Fruit fly (Drosophila melanogaster) whole organism, embryonic: ENCODE results near the gene Shal.

Experiments
- CG10274 ChIP-seq: fragments of 200-800 bp; sonication (Bioruptor generic); optimal IDR thresholded peaks from 3 replicates; lab custom pipeline; 2017; ENCODE audit warnings: missing biosample characterization, mild to moderate bottlenecking, missing genetic modification characterization
- CG10321 ChIP-seq: fragments of 200-800 bp; sonication (Bioruptor generic); IDR thresholded peaks from 2 replicates; pipeline ENCODE4 v1.3.6; 2022; ENCODE audit warnings: missing biosample characterization, missing genetic modification characterization
- CG10979 ChIP-seq: fragments of 200-800 bp; sonication (Bioruptor generic); optimal IDR thresholded peaks from 2 replicates; lab custom pipeline; 2018; ENCODE audit warnings: missing biosample characterization, mild to moderate bottlenecking, missing genetic modification characterization, moderate library complexity
- CG12299 ChIP-seq: fragments of 200-800 bp; sonication (Bioruptor generic); optimal IDR thresholded peaks from 2 replicates; lab custom pipeline; 2018; ENCODE audit warnings: missing biosample characterization, mild to moderate bottlenecking, missing genetic modification characterization
- CG13287 ChIP-seq: fragments of 200-800 bp; sonication (Bioruptor generic); IDR thresholded peaks from 2 replicates; pipeline ENCODE4 v1.3.6; 2022; ENCODE audit warnings: missing biosample characterization, missing genetic modification characterization; ENCODE audit not compliant: partially characterized antibody
- CG13296 ChIP-seq: fragments of 200-800 bp; sonication (Bioruptor generic); optimal IDR thresholded peaks from 3 replicates; lab custom pipeline; 2018; ENCODE audit warnings: missing biosample characterization, mild to moderate bottlenecking, missing genetic modification characterization
- CG2875 ChIP-seq: fragments of 200-800 bp; sonication (Bioruptor generic); optimal IDR thresholded peaks from 2 replicates; lab custom pipeline; 2017; ENCODE audit warnings: missing biosample characterization, mild to moderate bottlenecking, missing genetic modification characterization, missing genetic modification reagents
- CG31441 ChIP-seq: fragments of 200-800 bp; sonication (Bioruptor generic); IDR thresholded peaks from 2 replicates; pipeline ENCODE4 v1.3.6; 2022; ENCODE audit warnings: missing biosample characterization, missing genetic modification characterization
- CG3281 ChIP-seq: fragments of 200-800 bp; sonication (Bioruptor generic); optimal IDR thresholded peaks from 3 replicates; lab custom pipeline; 2017; ENCODE audit warnings: missing biosample characterization, mild to moderate bottlenecking, missing genetic modification characterization
- CG3726 ChIP-seq: fragments of 200-800 bp; sonication (Bioruptor generic); IDR thresholded peaks from 3 replicates; pipeline ENCODE4, ENCODE4 v1.3.6; 2022; ENCODE audit warnings: missing biosample characterization, missing genetic modification characterization
- CG43689 ChIP-seq: fragments of 200-800 bp; sonication (Bioruptor generic); IDR thresholded peaks from 2 replicates; pipeline ENCODE4 v1.3.6; 2022; ENCODE audit warnings: missing biosample characterization, missing genetic modification characterization
- CG6254 ChIP-seq: fragments of 200-800 bp; sonication (Bioruptor generic); optimal IDR thresholded peaks from 3 replicates; lab custom pipeline; 2017; ENCODE audit warnings: mild to moderate bottlenecking, missing biosample characterization, missing genetic modification reagents, missing genetic modification characterization
- CG6654 ChIP-seq: fragments of 200-800 bp; sonication (Bioruptor generic); optimal IDR thresholded peaks from 2 replicates; lab custom pipeline; 2017; ENCODE audit warnings: missing biosample characterization, mild to moderate bottlenecking, missing genetic modification characterization
- CG8281 ChIP-seq: fragments of 200-800 bp; sonication (Bioruptor generic); optimal IDR thresholded peaks from 2 replicates; lab custom pipeline; 2018; ENCODE audit warnings: missing biosample characterization, mild to moderate bottlenecking, missing genetic modification characterization, moderate library complexity
- CG9817 ChIP-seq: fragments of 200-800 bp; sonication (Bioruptor generic); optimal IDR thresholded peaks from 2 replicates; lab custom pipeline; 2018; ENCODE audit warnings: missing biosample characterization, mild to moderate bottlenecking, missing genetic modification characterization, moderate library complexity
- CG9932 ChIP-seq: fragments of 200-800 bp; sonication (Bioruptor generic); IDR thresholded peaks from 2 replicates; pipeline ENCODE4 v1.3.6; 2022; ENCODE audit warnings: missing biosample characterization, missing genetic modification characterization
- Chrac-16 ChIP-seq: fragments of 200-800 bp; sonication (Bioruptor generic); optimal IDR thresholded peaks from 3 replicates; lab custom pipeline; 2016; ENCODE audit warnings: missing biosample characterization, missing genetic modification characterization
- CoRest ChIP-seq: fragments of 200-800 bp; sonication (Bioruptor generic); optimal IDR thresholded peaks from 3 replicates; lab custom pipeline; 2018; ENCODE audit warnings: missing biosample characterization, mild to moderate bottlenecking, missing genetic modification characterization, moderate library complexity
- Doc3 ChIP-seq: fragments of 200-800 bp; sonication (Bioruptor generic); IDR thresholded peaks from 3 replicates; pipeline ENCODE4 v1.3.6; 2022; ENCODE audit warnings: missing biosample characterization, missing genetic modification characterization; ENCODE audit not compliant: partially characterized antibody
- HHEX ChIP-seq: fragments of 200-800 bp; sonication (Bioruptor generic); optimal IDR thresholded peaks from 3 replicates; lab custom pipeline; 2017; ENCODE audit warnings: missing biosample characterization, mild to moderate bottlenecking, missing genetic modification characterization, missing genetic modification reagents
- HLH54F ChIP-seq: fragments of 200-800 bp; sonication (Bioruptor generic); optimal IDR thresholded peaks from 3 replicates; lab custom pipeline; 2016; ENCODE audit warnings: missing biosample characterization, missing genetic modification characterization
- Hand ChIP-seq: fragments of 200-800 bp; sonication (Bioruptor generic); optimal IDR thresholded peaks from 2 replicates; lab custom pipeline; 2017; ENCODE audit warnings: mild to moderate bottlenecking, missing biosample characterization, missing genetic modification reagents, missing genetic modification characterization
- Lim3 ChIP-seq: fragments of 200-800 bp; sonication (Bioruptor generic); IDR thresholded peaks from 2 replicates; pipeline ENCODE4 v1.3.6; 2022; ENCODE audit warnings: missing biosample characterization, missing genetic modification characterization
- Nf-YC ChIP-seq: fragments of 200-800 bp; optimal IDR thresholded peaks from 3 replicates; lab custom pipeline; 2019; ENCODE audit warnings: missing biosample characterization, mild to moderate bottlenecking, missing genetic modification characterization, moderate library complexity
- Rx ChIP-seq: fragments of 200-800 bp; sonication (Bioruptor generic); IDR thresholded peaks from 2 replicates; pipeline ENCODE4 v1.3.6; 2022; ENCODE audit warnings: missing biosample characterization, missing genetic modification characterization
- Side ChIP-seq: fragments of 200-800 bp; sonication (Bioruptor generic); optimal IDR thresholded peaks from 2 replicates; lab custom pipeline; 2016; ENCODE audit warnings: missing biosample characterization, missing genetic modification characterization
- Ssrp ChIP-seq: fragments of 200-800 bp; sonication (Bioruptor generic); optimal IDR thresholded peaks from 2 replicates; lab custom pipeline; 2018; ENCODE audit warnings: missing biosample characterization, mild to moderate bottlenecking, missing genetic modification characterization, moderate library complexity
- Xbp1 ChIP-seq: fragments of 200-800 bp; sonication (Bioruptor generic); optimal IDR thresholded peaks from 3 replicates; lab custom pipeline; 2016; ENCODE audit warnings: missing biosample characterization, mild to moderate bottlenecking, missing genetic modification characterization
- YL-1 ChIP-seq: fragments of 200-800 bp; sonication (Bioruptor generic); optimal IDR thresholded peaks from 3 replicates; lab custom pipeline; 2017; ENCODE audit warnings: missing biosample characterization, mild to moderate bottlenecking, missing genetic modification characterization
- az2 ChIP-seq: fragments of 200-800 bp; sonication (Bioruptor generic); optimal IDR thresholded peaks from 3 replicates; lab custom pipeline; 2016; ENCODE audit warnings: missing biosample characterization, missing genetic modification characterization
- bab2 ChIP-seq: fragments of 200-800 bp; sonication (Bioruptor generic); optimal IDR thresholded peaks from 2 replicates; lab custom pipeline; 2016; ENCODE audit warnings: missing biosample characterization, missing genetic modification characterization
- bigmax ChIP-seq: fragments of 200-800 bp; sonication (Bioruptor generic); optimal IDR thresholded peaks from 2 replicates; lab custom pipeline; 2018; ENCODE audit warnings: missing biosample characterization, mild to moderate bottlenecking, missing genetic modification characterization
- caup ChIP-seq: fragments of 200-800 bp; sonication (Bioruptor generic); optimal IDR thresholded peaks from 3 replicates; lab custom pipeline; 2017; ENCODE audit warnings: missing biosample characterization, mild to moderate bottlenecking, missing genetic modification characterization, moderate library complexity; ENCODE audit not compliant: severe bottlenecking
- dan ChIP-seq: fragments of 200-800 bp; sonication (Bioruptor generic); IDR thresholded peaks from 2 replicates; pipeline ENCODE4 v1.3.6; 2022; ENCODE audit warnings: missing biosample characterization, missing genetic modification characterization
- gcm ChIP-seq: fragments of 200-800 bp; sonication (Bioruptor generic); optimal IDR thresholded peaks from 2 replicates; lab custom pipeline; 2019; ENCODE audit warnings: missing biosample characterization, mild to moderate bottlenecking, missing genetic modification characterization, moderate library complexity
- gem ChIP-seq: fragments of 200-800 bp; sonication (Bioruptor generic); optimal IDR thresholded peaks from 2 replicates; lab custom pipeline; 2019; ENCODE audit warnings: missing biosample characterization, mild to moderate bottlenecking, missing genetic modification characterization, moderate library complexity
- ham ChIP-seq: fragments of 200-800 bp; sonication (Bioruptor generic); IDR thresholded peaks from 2 replicates; pipeline ENCODE4 v1.3.6; 2022; ENCODE audit warnings: missing biosample characterization, missing genetic modification characterization
- her ChIP-seq: fragments of 200-800 bp; sonication (Bioruptor generic); optimal IDR thresholded peaks from 2 replicates; lab custom pipeline; 2016; ENCODE audit warnings: missing biosample characterization, missing genetic modification characterization
- kni ChIP-seq: fragments of 200-800 bp; sonication (Bioruptor generic); optimal IDR thresholded peaks from 3 replicates; lab custom pipeline; 2017; ENCODE audit warnings: mild to moderate bottlenecking, missing biosample characterization, missing genetic modification reagents, missing genetic modification characterization
- luna ChIP-seq: fragments of 200-800 bp; sonication (Bioruptor generic); optimal IDR thresholded peaks from 2 replicates; lab custom pipeline; 2016; ENCODE audit warnings: missing biosample characterization, missing genetic modification characterization
- peb ChIP-seq: fragments of 200-800 bp; sonication (Bioruptor generic); IDR thresholded peaks from 2 replicates; pipeline ENCODE4 v1.3.6; 2022; ENCODE audit warnings: missing biosample characterization, missing genetic modification characterization
- pnt ChIP-seq: fragments of 200-800 bp; sonication (Bioruptor generic); optimal IDR thresholded peaks from 3 replicates; lab custom pipeline; 2016; ENCODE audit warnings: missing biosample characterization, missing genetic modification characterization
- repo ChIP-seq: fragments of 200-800 bp; sonication (Bioruptor generic); optimal IDR thresholded peaks from 2 replicates; lab custom pipeline; 2016; ENCODE audit warnings: missing biosample characterization, missing genetic modification characterization
- rib ChIP-seq: fragments of 200-800 bp; sonication (Bioruptor generic); IDR thresholded peaks from 2 replicates; pipeline ENCODE4 v1.3.6; 2022; ENCODE audit warnings: missing biosample characterization, missing genetic modification characterization
- ro ChIP-seq: fragments of 200-800 bp; sonication (Bioruptor generic); IDR thresholded peaks from 2 replicates; pipeline ENCODE4 v1.3.6; 2022; ENCODE audit warnings: missing biosample characterization, missing genetic modification characterization
- tin ChIP-seq: fragments of 200-800 bp; sonication (Bioruptor generic); optimal IDR thresholded peaks from 3 replicates; lab custom pipeline; 2016; ENCODE audit warnings: missing biosample characterization, missing genetic modification characterization
- toy ChIP-seq: fragments of 200-800 bp; sonication (Bioruptor generic); IDR thresholded peaks from 2 replicates; pipeline ENCODE4 v1.3.6; 2022; ENCODE audit warnings: missing biosample characterization, missing genetic modification characterization
- trh ChIP-seq: fragments of 200-800 bp; sonication (Bioruptor generic); optimal IDR thresholded peaks from 2 replicates; lab custom pipeline; 2016; ENCODE audit warnings: missing biosample characterization, missing genetic modification characterization
- wek ChIP-seq: fragments of 200-800 bp; sonication (Bioruptor generic); optimal IDR thresholded peaks from 3 replicates; lab custom pipeline; 2018; ENCODE audit warnings: missing biosample characterization, mild to moderate bottlenecking, missing genetic modification characterization, moderate library complexity
- zen2 ChIP-seq: fragments of 200-800 bp; sonication (Bioruptor generic); IDR thresholded peaks from 3 replicates; pipeline ENCODE4 v1.3.6; 2022; ENCODE audit warnings: missing biosample characterization, missing genetic modification characterization; ENCODE audit not compliant: partially characterized antibody

The Shal gene

dm6 chr3L:19590422-19590821, 6.1 kb upstream of the Shal start, which contains the start of gene CG14100 (continued):
- TF ChIP-seq CG43689 (GFP tag; lab: Robert Waterston, UW) (peak; percentile 100), CG10274 (peak; percentile 98), Lim3 (GFP tag; lab: Robert Waterston, UW) (peak; percentile 100), CG3281 (peak; percentile 100), CG8281 (tag; lab: Kevin White, UChicago) (peak; percentile 98), HLH54F (GFP tag; lab: Kevin White, UChicago) (peak; percentile 100), zen2 (no peak), Ssrp (tag; lab: Kevin White, UChicago) (peak; percentile 100), HHEX (GFP tag; lab: Kevin White, UChicago) (peak; percentile 100), toy (GFP tag; lab: Robert Waterston, UW) (peak; percentile 100), Xbp1 (GFP tag; lab: Kevin White, UChicago) (peak; percentile 100), repo (GFP tag; lab: Kevin White, UChicago) (peak; percentile 100), CG10979 (peak; percentile 100), CG2875 (GFP tag; lab: Kevin White, UChicago) (peak; percentile 100), luna (peak; percentile 100), pnt (peak; percentile 100), bab2 (GFP tag; lab: Kevin White, UChicago) (peak; percentile 100), her (GFP tag; lab: Kevin White, UChicago) (peak; percentile 99), tin (GFP tag; lab: Kevin White, UChicago) (peak; percentile 100), CG6654 (GFP tag; lab: Kevin White, UChicago) (peak; percentile 97), Doc3 (no peak; the same call in 2 of the 3 replicates), CG12299 (peak; percentile 100), Chrac-16 (peak; percentile 100), CG31441 (GFP tag; lab: Robert Waterston, UW) (peak; percentile 100), rib (GFP tag; lab: Robert Waterston, UW) (peak; percentile 100), CG6254 (peak; percentile 99), bigmax (GFP tag; lab: Kevin White, UChicago) (peak; percentile 95), az2 (GFP tag; lab: Kevin White, UChicago) (peak; percentile 100), Rx (GFP tag; lab: Robert Waterston, UW) (peak; percentile 100), CoRest (tag; lab: Kevin White, UChicago) (peak; percentile 100), trh (peak; percentile 100), CG13287 (GFP tag; lab: Robert Waterston, UW) (peak; percentile 59; the same call in 1 of the 2 replicates), YL-1 (GFP tag; lab: Kevin White, UChicago) (peak; percentile 100), Nf-YC (peak; percentile 97), CG9817 (tag; lab: Kevin White, UChicago) (peak; percentile 100), dan (GFP tag; lab: Robert Waterston, UW) (peak; percentile 100), CG3726 (GFP tag; lab: Robert Waterston, UW) (peak; percentile 100), Hand (peak; percentile 100), ham (GFP tag; lab: Robert Waterston, UW) (peak; percentile 100), gem (tag; lab: Kevin White, UChicago) (peak; percentile 100), peb (GFP tag; lab: Robert Waterston, UW) (peak; percentile 100), caup (GFP tag; lab: Kevin White, UChicago) (peak; percentile 100), CG9932 (GFP tag; lab: Robert Waterston, UW) (peak; percentile 100), CG13296 (GFP tag; lab: Kevin White, UChicago) (peak; percentile 100), gcm (GFP tag; lab: Kevin White, UChicago) (peak; percentile 100), Side (GFP tag; lab: Kevin White, UChicago) (peak; percentile 100), wek (peak; percentile 100), kni (GFP tag; lab: Kevin White, UChicago) (peak; percentile 100), ro (GFP tag; lab: Robert Waterston, UW) (peak; percentile 100), CG10321 (GFP tag; lab: Robert Waterston, UW) (peak; percentile 94)
